Fruit fly (Drosophila melanogaster) whole organism, prepupa: ENCODE measurements around the gene CG15563.
A peak's percentile ranks its signal among the peaks of the same experiment; 100 is the strongest.

Experiments used
- Blimp-1 ChIP-seq: fragments of 200-800 bp; sonication (Bioruptor generic); optimal IDR thresholded peaks from 3 replicates; lab custom pipeline; 2017; ENCODE audit warnings: missing biosample characterization, missing genetic modification characterization, mild to moderate bottlenecking, moderate library complexity, missing genetic modification reagents
- CG10631 ChIP-seq: fragments of 200-800 bp; sonication (Bioruptor generic); optimal IDR thresholded peaks from 2 replicates; lab custom pipeline; 2016; ENCODE audit warnings: missing biosample characterization, missing genetic modification characterization
- CG11294 ChIP-seq: fragments of 200-800 bp; sonication (Bioruptor generic); IDR thresholded peaks from 2 replicates; pipeline ENCODE4 v1.3.6; 2022; ENCODE audit warnings: missing biosample characterization, missing genetic modification characterization
- CG11762 ChIP-seq: fragments of 200-800 bp; sonication (Bioruptor generic); optimal IDR thresholded peaks from 3 replicates; lab custom pipeline; 2016; ENCODE audit warnings: missing biosample characterization, missing genetic modification characterization; ENCODE audit not compliant: insufficient read depth
- CG11902 ChIP-seq: fragments of 200-800 bp; sonication (Bioruptor generic); optimal IDR thresholded peaks from 3 replicates; lab custom pipeline; 2016; ENCODE audit warnings: missing biosample characterization, missing genetic modification characterization
- CG15336 ChIP-seq: fragments of 200-800 bp; sonication (Bioruptor generic); IDR thresholded peaks from 2 replicates; pipeline ENCODE4 v1.3.6; 2022; ENCODE audit warnings: missing biosample characterization, missing genetic modification characterization
- CG1621 ChIP-seq: fragments of 200-800 bp; sonication (Bioruptor generic); optimal IDR thresholded peaks from 3 replicates; lab custom pipeline; 2018; ENCODE audit warnings: missing biosample characterization, mild to moderate bottlenecking, missing genetic modification characterization
- CG3032 ChIP-seq: fragments of 200-800 bp; optimal IDR thresholded peaks from 2 replicates; lab custom pipeline; 2019; ENCODE audit warnings: missing biosample characterization, mild to moderate bottlenecking, missing genetic modification characterization, moderate library complexity
- CG32006 ChIP-seq: fragments of 200-800 bp; sonication (Bioruptor generic); optimal IDR thresholded peaks from 3 replicates; lab custom pipeline; 2017; ENCODE audit warnings: missing biosample characterization, mild to moderate bottlenecking, missing genetic modification characterization
- CG34406 ChIP-seq: fragments of 200-800 bp; sonication (Bioruptor generic); optimal IDR thresholded peaks from 3 replicates; lab custom pipeline; 2016; ENCODE audit warnings: missing biosample characterization, missing genetic modification characterization
- CG3919 ChIP-seq: fragments of 200-800 bp; sonication (Bioruptor generic); optimal IDR thresholded peaks from 3 replicates; lab custom pipeline; 2016; ENCODE audit warnings: missing biosample characterization, missing genetic modification characterization
- CG6163 ChIP-seq: fragments of 200-800 bp; sonication (Bioruptor generic); IDR thresholded peaks from 3 replicates; pipeline ENCODE4 v1.3.6; 2022; ENCODE audit warnings: missing biosample characterization, missing genetic modification characterization
- CG6276 ChIP-seq: fragments of 200-800 bp; sonication (Bioruptor generic); optimal IDR thresholded peaks from 2 replicates; lab custom pipeline; 2017; ENCODE audit warnings: missing biosample characterization, mild to moderate bottlenecking, missing genetic modification characterization
- CG6792 ChIP-seq: fragments of 200-800 bp; sonication (Bioruptor generic); optimal IDR thresholded peaks from 3 replicates; lab custom pipeline; 2016; ENCODE audit warnings: missing biosample characterization, missing genetic modification characterization
- CG6854 ChIP-seq: fragments of 200-800 bp; sonication (Bioruptor generic); optimal IDR thresholded peaks from 2 replicates; lab custom pipeline; 2017; ENCODE audit warnings: missing biosample characterization, mild to moderate bottlenecking, missing genetic modification characterization
- CG7368 ChIP-seq: fragments of 200-800 bp; sonication (Bioruptor generic); optimal IDR thresholded peaks from 3 replicates; lab custom pipeline; 2016; ENCODE audit warnings: missing biosample characterization, missing genetic modification characterization
- CG8119 ChIP-seq: fragments of 200-800 bp; sonication (Bioruptor generic); IDR thresholded peaks from 3 replicates; pipeline ENCODE4 v1.3.6; 2022; ENCODE audit warnings: missing biosample characterization, missing genetic modification characterization
- CG8319 ChIP-seq: fragments of 200-800 bp; sonication (Bioruptor generic); optimal IDR thresholded peaks from 3 replicates; lab custom pipeline; 2016; ENCODE audit warnings: missing biosample characterization, missing genetic modification characterization
- CG8632 ChIP-seq: fragments of 200-800 bp; sonication (Bioruptor generic); optimal IDR thresholded peaks from 3 replicates; lab custom pipeline; 2016; ENCODE audit warnings: missing biosample characterization, missing genetic modification characterization
- Eip78C ChIP-seq: fragments of 200-800 bp; sonication (Bioruptor generic); peaks from one replicate; lab custom pipeline; 2016; ENCODE audit warnings: missing biosample characterization, missing genetic modification characterization
- Eip93F ChIP-seq: fragments of 200-800 bp; sonication (Bioruptor generic); optimal IDR thresholded peaks from 2 replicates; lab custom pipeline; 2016; ENCODE audit warnings: missing biosample characterization, mild to moderate bottlenecking, missing genetic modification characterization
- Ets21C ChIP-seq: fragments of 200-800 bp; sonication (Bioruptor generic); optimal IDR thresholded peaks from 3 replicates; lab custom pipeline; 2016; ENCODE audit warnings: missing biosample characterization, missing genetic modification characterization
- Ets96B ChIP-seq: fragments of 200-800 bp; optimal IDR thresholded peaks from 2 replicates; lab custom pipeline; 2019; ENCODE audit warnings: missing biosample characterization, mild to moderate bottlenecking, missing genetic modification characterization, moderate library complexity
- Hr38 ChIP-seq: sonication (Bioruptor generic); optimal IDR thresholded peaks from 2 replicates; lab custom pipeline; 2016; ENCODE audit warnings: missing biosample characterization, missing genetic modification characterization
- Hr39 ChIP-seq: fragments of 200-800 bp; sonication (Bioruptor generic); optimal IDR thresholded peaks from 2 replicates; lab custom pipeline; 2016; ENCODE audit warnings: missing biosample characterization, missing genetic modification characterization
- Hr4 ChIP-seq: fragments of 200-800 bp; sonication (Bioruptor generic); optimal IDR thresholded peaks from 3 replicates; lab custom pipeline; 2016; ENCODE audit warnings: missing biosample characterization, missing genetic modification characterization
- Met ChIP-seq: fragments of 200-800 bp; sonication (Bioruptor generic); optimal IDR thresholded peaks from 3 replicates; lab custom pipeline; 2016; ENCODE audit warnings: missing biosample characterization, missing genetic modification characterization
- OdsH ChIP-seq: fragments of 200-800 bp; sonication (Bioruptor generic); optimal IDR thresholded peaks from 3 replicates; lab custom pipeline; 2016; ENCODE audit warnings: missing biosample characterization, missing genetic modification characterization
- Smox ChIP-seq: fragments of 200-800 bp; sonication (Bioruptor generic); optimal IDR thresholded peaks from 3 replicates; lab custom pipeline; 2016; ENCODE audit warnings: missing biosample characterization, missing genetic modification characterization
- Sox14 ChIP-seq: fragments of 200-800 bp; sonication (Bioruptor generic); optimal IDR thresholded peaks from 3 replicates; lab custom pipeline; 2016; ENCODE audit warnings: missing biosample characterization, missing genetic modification characterization
- Sox15 ChIP-seq: fragments of 200-800 bp; sonication (Bioruptor generic); optimal IDR thresholded peaks from 3 replicates; lab custom pipeline; 2016; ENCODE audit warnings: missing biosample characterization, missing genetic modification characterization
- achi ChIP-seq: fragments of 200-800 bp; sonication (Bioruptor generic); optimal IDR thresholded peaks from 3 replicates; lab custom pipeline; 2016; ENCODE audit warnings: missing biosample characterization, missing genetic modification characterization
- cyc ChIP-seq: fragments of 200-800 bp; sonication (Bioruptor generic); optimal IDR thresholded peaks from 3 replicates; lab custom pipeline; 2016; ENCODE audit warnings: missing biosample characterization, missing genetic modification characterization
- dsx ChIP-seq: fragments of 200-800 bp; optimal IDR thresholded peaks from 3 replicates; lab custom pipeline; 2019; ENCODE audit warnings: missing biosample characterization, mild to moderate bottlenecking, missing genetic modification characterization, moderate library complexity; ENCODE audit not compliant: poor library complexity, severe bottlenecking
- eg ChIP-seq: fragments of 200-800 bp; sonication (Bioruptor generic); IDR thresholded peaks from 3 replicates; pipeline ENCODE4 v1.3.6; 2022; ENCODE audit warnings: missing biosample characterization, missing genetic modification characterization
- esn ChIP-seq: fragments of 200-800 bp; sonication (Bioruptor generic); optimal IDR thresholded peaks from 2 replicates; lab custom pipeline; 2016; ENCODE audit warnings: missing biosample characterization, mild to moderate bottlenecking, missing genetic modification characterization, moderate library complexity
- fd85E ChIP-seq: fragments of 200-800 bp; sonication (Bioruptor generic); optimal IDR thresholded peaks from 3 replicates; lab custom pipeline; 2016; ENCODE audit warnings: missing biosample characterization, missing genetic modification characterization
- lz ChIP-seq: fragments of 200-800 bp; sonication (Bioruptor generic); optimal IDR thresholded peaks from 3 replicates; lab custom pipeline; 2016; ENCODE audit warnings: missing biosample characterization, missing genetic modification characterization
- pdm3 ChIP-seq: fragments of 200-800 bp; sonication (Bioruptor generic); optimal IDR thresholded peaks from 3 replicates; lab custom pipeline; 2016; ENCODE audit warnings: missing biosample characterization, missing genetic modification characterization
- salr ChIP-seq, 2 experiments: fragments of 200-800 bp; sonication (Bioruptor generic); optimal IDR thresholded peaks; 3 replicates each; lab custom pipeline; 2016 to 2018; ENCODE audit warnings: missing biosample characterization in 2 of 2, missing genetic modification characterization in 2 of 2, mild to moderate bottlenecking in 1 of 2
- spab ChIP-seq: fragments of 200-800 bp; sonication (Bioruptor generic); optimal IDR thresholded peaks from 2 replicates; lab custom pipeline; 2017; ENCODE audit warnings: missing biosample characterization, mild to moderate bottlenecking, missing genetic modification characterization, missing genetic modification reagents
- ss ChIP-seq, 2 experiments: fragments of 200-800 bp; sonication (Bioruptor generic); optimal IDR thresholded peaks; 2 replicates in 1 of 2; 3 replicates in 1 of 2; lab custom pipeline; 2017 to 2018; ENCODE audit warnings: mild to moderate bottlenecking in 2 of 2, missing biosample characterization in 2 of 2, missing genetic modification characterization in 2 of 2, moderate library complexity in 1 of 2
- topi ChIP-seq: fragments of 200-800 bp; sonication (Bioruptor generic); optimal IDR thresholded peaks from 3 replicates; lab custom pipeline; 2016; ENCODE audit warnings: missing biosample characterization, missing genetic modification characterization
- vri ChIP-seq: fragments of 200-800 bp; sonication (Bioruptor generic); optimal IDR thresholded peaks from 3 replicates; lab custom pipeline; 2016; ENCODE audit warnings: missing biosample characterization, mild to moderate bottlenecking, missing genetic modification characterization

The CG15563 gene

DNA sequence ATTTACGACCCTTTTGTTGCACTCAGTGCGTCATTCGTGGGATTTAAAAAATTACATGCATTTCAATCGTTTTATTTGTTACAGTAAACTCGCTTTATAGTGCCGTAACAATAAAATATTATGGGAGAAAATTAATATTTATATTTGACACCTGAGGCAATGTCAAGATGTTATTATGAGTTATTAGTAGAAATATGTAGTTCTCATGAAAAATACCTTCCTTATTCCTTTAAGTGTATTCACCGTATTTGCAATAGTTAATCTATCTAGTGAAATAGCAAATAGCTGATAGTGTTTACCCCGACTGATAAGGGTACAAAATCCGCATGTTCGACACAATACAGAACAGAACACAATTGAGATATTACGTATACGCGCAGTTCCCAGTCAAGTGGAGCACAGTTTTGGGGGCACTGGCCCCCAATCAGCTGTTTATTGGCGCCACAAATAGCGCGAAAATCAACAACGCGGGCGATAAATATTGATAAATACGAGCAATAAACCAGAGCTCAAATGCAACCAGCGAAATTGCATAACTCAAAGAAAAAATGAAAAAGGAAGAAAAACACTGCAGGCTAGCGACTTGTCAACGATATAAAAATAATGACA is 18.4 kb upstream of the CG15563 start:
- peak; percentile 33 for TF ChIP-seq pdm3
- no peak for TF ChIP-seq CG3032 (tag; lab: Kevin White, UChicago)
- TF ChIP-seq Hr39 (GFP tag; lab: Kevin White, UChicago): no peak
- peak; percentile 11 for TF ChIP-seq CG10631
- TF ChIP-seq CG8632: peak; percentile 14
- peak; percentile 63 for TF ChIP-seq Eip78C (GFP tag; lab: Kevin White, UChicago)
- peak; percentile 32 for TF ChIP-seq OdsH (GFP tag; lab: Kevin White, UChicago)
- TF ChIP-seq CG32006 (GFP tag; lab: Kevin White, UChicago): peak; percentile 39
- TF ChIP-seq Hr4 (GFP tag; lab: Kevin White, UChicago): peak; percentile 49
- TF ChIP-seq CG1621 (tag; lab: Kevin White, UChicago): peak; percentile 8
- TF ChIP-seq cyc (GFP tag; lab: Kevin White, UChicago): no peak
- peak; percentile 58 for TF ChIP-seq eg (GFP tag; lab: Robert Waterston, UW)
- TF ChIP-seq CG11902 (GFP tag; lab: Kevin White, UChicago): no peak
- TF ChIP-seq vri (GFP tag; lab: Kevin White, UChicago): peak; percentile 42
- TF ChIP-seq CG8119 (GFP tag; lab: Robert Waterston, UW): peak; percentile 51; the same call in 1 of the 3 replicates
- TF ChIP-seq CG6163 (GFP tag; lab: Robert Waterston, UW): peak; percentile 16; the same call in 1 of the 3 replicates

dm6 chr3R:31248245-31248644 is 16.1 kb upstream of the CG15563 start:
- TF ChIP-seq CG6854: peak; percentile 54
- TF ChIP-seq esn (GFP tag; lab: Kevin White, UChicago): no peak
- peak; percentile 92 for TF ChIP-seq Blimp-1 (GFP tag; lab: Kevin White, UChicago)

DNA sequence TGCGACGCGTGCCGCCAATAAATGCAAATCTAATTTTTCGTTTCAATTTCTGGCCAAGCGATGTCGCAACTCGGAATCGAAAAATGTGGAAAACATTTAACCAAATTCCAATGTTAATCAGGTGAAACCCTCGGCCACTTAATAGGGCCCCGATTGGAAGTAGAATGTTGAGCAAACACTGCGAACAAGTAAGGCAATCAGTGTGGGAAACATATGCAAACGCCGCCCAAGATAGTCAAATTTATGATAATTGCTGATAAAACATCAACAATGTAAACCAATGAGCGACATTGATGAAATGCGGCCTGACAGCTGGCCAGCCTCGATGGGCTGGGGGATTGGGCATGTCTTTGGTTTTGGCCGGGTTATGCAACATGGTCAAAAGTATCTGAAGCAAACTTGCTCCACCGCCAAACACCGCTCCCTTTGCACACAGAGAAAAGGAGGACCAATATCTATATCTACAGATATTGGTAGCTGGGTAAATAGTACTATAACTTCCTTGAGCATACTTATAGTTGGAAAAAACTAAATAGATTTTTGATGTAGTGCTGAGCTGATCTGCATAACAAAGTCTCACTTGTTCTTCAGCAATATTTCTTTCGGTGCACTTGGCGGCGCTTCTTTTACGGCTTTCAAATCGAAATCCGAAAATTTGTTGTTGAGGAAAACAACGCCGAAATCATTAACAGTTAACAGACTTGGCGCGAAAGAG is 15.3 kb upstream of the CG15563 start:
- TF ChIP-seq CG10631: peak; percentile 16
- TF ChIP-seq CG8632: peak; percentile 73
- peak; percentile 78 for TF ChIP-seq Smox (GFP tag; lab: Kevin White, UChicago)
- TF ChIP-seq CG32006 (GFP tag; lab: Kevin White, UChicago): peak; percentile 46
- no peak for TF ChIP-seq CG1621 (tag; lab: Kevin White, UChicago)
- peak; percentile 77 for TF ChIP-seq CG34406 (GFP tag; lab: Kevin White, UChicago)
- peak; percentile 37 for TF ChIP-seq fd85E (GFP tag; lab: Kevin White, UChicago)
- peak; percentile 82 for TF ChIP-seq CG6792 (GFP tag; lab: Kevin White, UChicago)
- TF ChIP-seq CG6276: peak; percentile 81
- TF ChIP-seq CG3032 (tag; lab: Kevin White, UChicago): no peak
- TF ChIP-seq esn (GFP tag; lab: Kevin White, UChicago): peak; percentile 80
- TF ChIP-seq pdm3: peak; percentile 69
- peak; percentile 31 for TF ChIP-seq CG6854
- no peak for TF ChIP-seq salr (GFP tag; optimal IDR thresholded peaks at IDR 0.05; lab: Kevin White, UChicago)
- peak; percentile 73 for TF ChIP-seq Ets21C (GFP tag; lab: Kevin White, UChicago)
- peak; percentile 73 for TF ChIP-seq achi (GFP tag; lab: Kevin White, UChicago)
- TF ChIP-seq dsx (GFP tag; lab: Kevin White, UChicago): no peak
- peak; percentile 65 for TF ChIP-seq CG11902 (GFP tag; lab: Kevin White, UChicago)
- no peak for TF ChIP-seq CG11294 (GFP tag; lab: Robert Waterston, UW)
- TF ChIP-seq Hr39 (GFP tag; lab: Kevin White, UChicago): peak; percentile 77
- peak; percentile 43 for TF ChIP-seq Sox15 (GFP tag; lab: Kevin White, UChicago)
- TF ChIP-seq Ets96B (tag; lab: Kevin White, UChicago): no peak
- TF ChIP-seq topi (GFP tag; lab: Kevin White, UChicago): peak; percentile 82
- no peak for TF ChIP-seq ss (GFP tag; optimal IDR thresholded peaks at IDR 0.05; lab: Kevin White, UChicago)
- TF ChIP-seq CG11762 (GFP tag; lab: Kevin White, UChicago): peak; percentile 53
- peak; percentile 61 for TF ChIP-seq CG8319 (GFP tag; lab: Kevin White, UChicago)
- peak; percentile 68 for TF ChIP-seq CG7368
- no peak for TF ChIP-seq Hr38
- TF ChIP-seq CG3919 (GFP tag; lab: Kevin White, UChicago): peak; percentile 76
- TF ChIP-seq spab (GFP tag; lab: Kevin White, UChicago): no peak
- peak; percentile 33 for TF ChIP-seq CG15336 (GFP tag; lab: Robert Waterston, UW)
- TF ChIP-seq Eip93F (GFP tag; lab: Kevin White, UChicago): peak; percentile 56
- TF ChIP-seq eg (GFP tag; lab: Robert Waterston, UW): peak; percentile 60; the same call in 2 of the 3 replicates
- peak; percentile 82 for TF ChIP-seq Met (GFP tag; lab: Kevin White, UChicago)
- TF ChIP-seq Sox14: peak; percentile 51
- TF ChIP-seq lz: peak; percentile 72
- peak; percentile 50; the same call in 2 of the 3 replicates for TF ChIP-seq CG8119 (GFP tag; lab: Robert Waterston, UW)
